Fruit fly (Drosophila melanogaster) whole organism, embryonic: ENCODE results near the gene Ant2.

Source experiments
- BtbVII ChIP-seq: fragments of 200-800 bp; sonication (Bioruptor generic); optimal IDR thresholded peaks from 3 replicates; lab custom pipeline; 2017; ENCODE audit warnings: missing biosample characterization, mild to moderate bottlenecking, missing genetic modification characterization
- CG10147 ChIP-seq: fragments of 200-800 bp; sonication (Bioruptor generic); optimal IDR thresholded peaks from 2 replicates; lab custom pipeline; 2019; ENCODE audit warnings: missing biosample characterization, mild to moderate bottlenecking, missing genetic modification characterization, moderate library complexity
- CG10462 ChIP-seq: fragments of 200-800 bp; sonication (Bioruptor generic); optimal IDR thresholded peaks from 2 replicates; lab custom pipeline; 2016; ENCODE audit warnings: missing biosample characterization, missing genetic modification characterization
- CG10654 ChIP-seq: fragments of 200-800 bp; sonication (Bioruptor generic); optimal IDR thresholded peaks from 2 replicates; lab custom pipeline; 2016; ENCODE audit warnings: missing biosample characterization, missing genetic modification characterization
- CG10979 ChIP-seq: fragments of 200-800 bp; sonication (Bioruptor generic); optimal IDR thresholded peaks from 2 replicates; lab custom pipeline; 2018; ENCODE audit warnings: missing biosample characterization, mild to moderate bottlenecking, missing genetic modification characterization, moderate library complexity
- CG11085 ChIP-seq: fragments of 200-800 bp; sonication (Bioruptor generic); IDR thresholded peaks from 2 replicates; pipeline ENCODE4 v1.3.6; 2022; ENCODE audit warnings: missing biosample characterization, missing genetic modification characterization
- CG11093 ChIP-seq: fragments of 200-800 bp; sonication (Bioruptor generic); IDR thresholded peaks from 3 replicates; pipeline ENCODE4 v1.3.6; 2022; ENCODE audit warnings: missing biosample characterization, missing genetic modification characterization
- CG11504 ChIP-seq: fragments of 200-800 bp; sonication (Bioruptor generic); optimal IDR thresholded peaks from 3 replicates; lab custom pipeline; 2019; ENCODE audit warnings: missing biosample characterization, mild to moderate bottlenecking, missing genetic modification characterization, moderate library complexity
- CG12071 ChIP-seq: fragments of 200-800 bp; sonication (Bioruptor generic); optimal IDR thresholded peaks from 3 replicates; lab custom pipeline; 2018; ENCODE audit warnings: missing biosample characterization, mild to moderate bottlenecking, missing genetic modification characterization
- CG1233 ChIP-seq: fragments of 200-800 bp; sonication (Bioruptor generic); optimal IDR thresholded peaks from 4 replicates; lab custom pipeline; 2018; ENCODE audit warnings: missing biosample characterization, mild to moderate bottlenecking, missing genetic modification characterization
- CG14050 ChIP-seq: fragments of 200-800 bp; sonication (Bioruptor generic); IDR thresholded peaks from 3 replicates; pipeline ENCODE4 v1.3.6; 2022; ENCODE audit warnings: missing biosample characterization, missing genetic modification characterization
- CG17328 ChIP-seq: fragments of 200-800 bp; sonication (Bioruptor generic); IDR thresholded peaks from 2 replicates; pipeline ENCODE4 v1.3.6; 2022; ENCODE audit warnings: missing biosample characterization, missing genetic modification characterization
- CG18764 ChIP-seq: fragments of 200-800 bp; sonication (Bioruptor generic); optimal IDR thresholded peaks from 3 replicates; lab custom pipeline; 2016; ENCODE audit warnings: missing biosample characterization, missing genetic modification characterization
- CG2199 ChIP-seq: fragments of 200-800 bp; sonication (Bioruptor generic); IDR thresholded peaks from 3 replicates; pipeline ENCODE4 v1.3.6; 2022; ENCODE audit warnings: missing biosample characterization, missing genetic modification characterization
- CG30020 ChIP-seq: fragments of 200-800 bp; optimal IDR thresholded peaks from 2 replicates; lab custom pipeline; 2019; ENCODE audit warnings: missing biosample characterization, mild to moderate bottlenecking, missing genetic modification characterization, moderate library complexity
- CG3065 ChIP-seq: fragments of 200-800 bp; sonication (Bioruptor generic); optimal IDR thresholded peaks from 2 replicates; lab custom pipeline; 2016; ENCODE audit warnings: missing biosample characterization, missing genetic modification characterization
- CG31441 ChIP-seq: fragments of 200-800 bp; sonication (Bioruptor generic); IDR thresholded peaks from 2 replicates; pipeline ENCODE4 v1.3.6; 2022; ENCODE audit warnings: missing biosample characterization, missing genetic modification characterization
- CG3407 ChIP-seq: fragments of 200-800 bp; sonication (Bioruptor generic); optimal IDR thresholded peaks from 2 replicates; lab custom pipeline; 2018; ENCODE audit warnings: missing biosample characterization, mild to moderate bottlenecking, missing genetic modification characterization
- CG3838 ChIP-seq: fragments of 200-800 bp; sonication (Bioruptor generic); optimal IDR thresholded peaks from 3 replicates; lab custom pipeline; 2016; ENCODE audit warnings: missing biosample characterization, missing genetic modification characterization
- CG4282 ChIP-seq: fragments of 200-800 bp; sonication (Bioruptor generic); optimal IDR thresholded peaks from 2 replicates; lab custom pipeline; 2016; ENCODE audit warnings: missing biosample characterization, missing genetic modification characterization
- CG4328 ChIP-seq: fragments of 200-800 bp; sonication (Bioruptor generic); optimal IDR thresholded peaks from 3 replicates; lab custom pipeline; 2017; ENCODE audit warnings: missing biosample characterization, missing genetic modification reagents, missing genetic modification characterization
- CG7556 ChIP-seq: fragments of 200-800 bp; sonication (Bioruptor generic); optimal IDR thresholded peaks from 2 replicates; lab custom pipeline; 2017; ENCODE audit warnings: missing biosample characterization, mild to moderate bottlenecking, missing genetic modification characterization
- CG8089 ChIP-seq: fragments of 200-800 bp; sonication (Bioruptor generic); optimal IDR thresholded peaks from 3 replicates; lab custom pipeline; 2016; ENCODE audit warnings: missing biosample characterization, missing genetic modification characterization
- CG8290 ChIP-seq, 3 experiments: fragments of 200-800 bp; sonication (Bioruptor generic); optimal IDR thresholded peaks; 2 replicates each; lab custom pipeline; 2016 to 2019; ENCODE audit warnings: missing biosample characterization in 3 of 3, missing genetic modification characterization in 3 of 3, mild to moderate bottlenecking in 2 of 3, moderate library complexity in 1 of 3
- CG9437 ChIP-seq: fragments of 200-800 bp; sonication (Bioruptor generic); optimal IDR thresholded peaks from 2 replicates; lab custom pipeline; 2018; ENCODE audit warnings: missing biosample characterization, mild to moderate bottlenecking, missing genetic modification characterization
- E2f1 ChIP-seq: fragments of 200-800 bp; sonication (Bioruptor generic); IDR thresholded peaks from 2 replicates; pipeline ENCODE4 v1.3.6; 2022; ENCODE audit warnings: missing biosample characterization, missing genetic modification characterization
- Elba2 ChIP-seq: fragments of 200-800 bp; sonication (Bioruptor generic); optimal IDR thresholded peaks from 3 replicates; lab custom pipeline; 2016; ENCODE audit warnings: missing biosample characterization, missing genetic modification characterization
- Fer2 ChIP-seq: fragments of 200-800 bp; sonication (Bioruptor generic); optimal IDR thresholded peaks from 2 replicates; lab custom pipeline; 2018; ENCODE audit warnings: missing biosample characterization, mild to moderate bottlenecking, missing genetic modification characterization, moderate library complexity
- HHEX ChIP-seq: fragments of 200-800 bp; sonication (Bioruptor generic); optimal IDR thresholded peaks from 3 replicates; lab custom pipeline; 2017; ENCODE audit warnings: missing biosample characterization, mild to moderate bottlenecking, missing genetic modification characterization, missing genetic modification reagents
- Hr51 ChIP-seq, 2 experiments: fragments of 200-800 bp; sonication (Bioruptor generic); optimal IDR thresholded peaks; 2 replicates in 1 of 2; 3 replicates in 1 of 2; lab custom pipeline; 2016 to 2018; ENCODE audit warnings: missing biosample characterization in 2 of 2, missing genetic modification characterization in 2 of 2, mild to moderate bottlenecking in 1 of 2, moderate library complexity in 1 of 2
- MBD-R2 ChIP-seq: fragments of 200-800 bp; sonication (Bioruptor generic); IDR thresholded peaks from 2 replicates; pipeline ENCODE4 v1.3.6; 2022; ENCODE audit warnings: missing biosample characterization, missing genetic modification characterization
- Oaz ChIP-seq: fragments of 200-800 bp; sonication (Bioruptor generic); IDR thresholded peaks from 2 replicates; pipeline ENCODE4 v1.3.6; 2022; ENCODE audit warnings: missing biosample characterization, missing genetic modification characterization
- Ravus ChIP-seq: fragments of 200-800 bp; sonication (Bioruptor generic); IDR thresholded peaks from 2 replicates; pipeline ENCODE4 v1.3.6; 2022; ENCODE audit warnings: missing biosample characterization, missing genetic modification characterization
- Xrp1 ChIP-seq: fragments of 200-800 bp; sonication (Bioruptor generic); IDR thresholded peaks from 2 replicates; pipeline ENCODE4 v1.3.6; 2022; ENCODE audit warnings: missing biosample characterization, missing genetic modification characterization
- crol ChIP-seq: fragments of 200-800 bp; sonication (Bioruptor generic); IDR thresholded peaks from 2 replicates; pipeline ENCODE4 v1.3.6; 2022; ENCODE audit warnings: missing biosample characterization, missing genetic modification characterization
- crp ChIP-seq, 2 experiments: fragments of 200-800 bp; sonication (Bioruptor generic); optimal IDR thresholded peaks; 2 replicates in 1 of 2; 3 replicates in 1 of 2; lab custom pipeline; 2017; ENCODE audit warnings: missing biosample characterization in 2 of 2, missing genetic modification characterization in 2 of 2, mild to moderate bottlenecking in 1 of 2, moderate library complexity in 1 of 2
- exex ChIP-seq: fragments of 200-800 bp; sonication (Bioruptor generic); optimal IDR thresholded peaks from 4 replicates; lab custom pipeline; 2018; ENCODE audit warnings: missing biosample characterization, mild to moderate bottlenecking, missing genetic modification characterization, moderate library complexity
- fd102C ChIP-seq: fragments of 200-800 bp; sonication (Bioruptor generic); optimal IDR thresholded peaks from 2 replicates; lab custom pipeline; 2018; ENCODE audit warnings: missing biosample characterization, mild to moderate bottlenecking, missing genetic modification characterization, moderate library complexity
- klu ChIP-seq: fragments of 200-800 bp; sonication (Bioruptor generic); IDR thresholded peaks from 2 replicates; pipeline ENCODE4 v1.3.6; 2022; ENCODE audit warnings: missing biosample characterization, missing genetic modification characterization
- knrl ChIP-seq: fragments of 200-800 bp; sonication (Bioruptor generic); IDR thresholded peaks from 3 replicates; pipeline ENCODE4 v1.3.6; 2022; ENCODE audit warnings: missing biosample characterization, missing genetic modification characterization; ENCODE audit not compliant: partially characterized antibody
- lilli ChIP-seq: fragments of 200-800 bp; sonication (Bioruptor generic); optimal IDR thresholded peaks from 3 replicates; lab custom pipeline; 2016; ENCODE audit warnings: missing biosample characterization, missing genetic modification characterization
- pum ChIP-seq: fragments of 200-800 bp; sonication (Bioruptor generic); optimal IDR thresholded peaks from 2 replicates; lab custom pipeline; 2016; ENCODE audit warnings: missing biosample characterization, missing genetic modification characterization
- sim ChIP-seq: fragments of 200-800 bp; sonication (Bioruptor generic); IDR thresholded peaks from 2 replicates; pipeline ENCODE4 v1.3.6; 2022; ENCODE audit warnings: missing biosample characterization, missing genetic modification characterization
- so ChIP-seq: fragments of 200-800 bp; sonication (Bioruptor generic); IDR thresholded peaks from 3 replicates; pipeline ENCODE4 v1.3.6; 2022; ENCODE audit warnings: missing biosample characterization, missing genetic modification characterization
- sug ChIP-seq: fragments of 200-800 bp; optimal IDR thresholded peaks from 2 replicates; lab custom pipeline; 2019; ENCODE audit warnings: missing biosample characterization, mild to moderate bottlenecking, missing genetic modification characterization, moderate library complexity
- tll ChIP-seq, 2 experiments: fragments of 200-800 bp in 1 of 2; fragments of >200 bp in 1 of 2; sonication (Bioruptor generic) in 1 of 2; optimal IDR thresholded peaks; 2 replicates each; lab custom pipeline; 2017 to 2019; ENCODE audit warnings: missing biosample characterization in 2 of 2, missing genetic modification characterization in 2 of 2, mild to moderate bottlenecking in 1 of 2, moderate library complexity in 1 of 2
- vfl ChIP-seq: fragments of 200-800 bp; sonication (Bioruptor generic); optimal IDR thresholded peaks from 2 replicates; lab custom pipeline; 2016; ENCODE audit warnings: missing biosample characterization, missing genetic modification characterization
- wdn ChIP-seq: fragments of 200-800 bp; sonication (Bioruptor generic); IDR thresholded peaks from 2 replicates; pipeline ENCODE4 v1.3.6; 2022; ENCODE audit warnings: missing biosample characterization, missing genetic modification characterization

Gene Ant2

dm6 chrX:10771856-10772592, 14.7 kb downstream of the Ant2 start, which contains the start of gene CG15211 (continued):
- peak; percentile 60 for TF ChIP-seq CG17328 (GFP tag; lab: Robert Waterston, UW)
- TF ChIP-seq CG10147 (GFP tag; lab: Kevin White, UChicago) = peak; percentile 58
- no peak for TF ChIP-seq CG8089 (GFP tag; lab: Kevin White, UChicago)
- peak; percentile 7 for TF ChIP-seq CG8290 (GFP tag; optimal IDR thresholded peaks at IDR 0.05; lab: Kevin White, UChicago)
- peak in 1 of 2 experiments; percentile 68 for TF ChIP-seq CG8290 (tag; optimal IDR thresholded peaks at IDR 0.05; lab: Kevin White, UChicago)
- TF ChIP-seq so (GFP tag; lab: Robert Waterston, UW) = peak; percentile 37; the same call in 1 of the 3 replicates
- peak; percentile 8 for TF ChIP-seq CG10462 (GFP tag; lab: Kevin White, UChicago)
- TF ChIP-seq wdn (GFP tag; lab: Robert Waterston, UW) = 0 out of 2 replicates have a peak, but pooled peaks have one; percentile 26
- TF ChIP-seq tll (GFP tag; optimal IDR thresholded peaks at IDR 0.05; lab: Kevin White, UChicago) = no peak
- peak; percentile 51 for TF ChIP-seq HHEX (GFP tag; lab: Kevin White, UChicago)
- TF ChIP-seq Xrp1 = peak; percentile 72
- no peak for TF ChIP-seq vfl
- peak; percentile 58; the same call in 1 of the 3 replicates for TF ChIP-seq CG11093
- peak; percentile 79 for TF ChIP-seq CG11504
- peak; percentile 49 for TF ChIP-seq CG4328 (GFP tag; lab: Kevin White, UChicago)
- peak; percentile 93 for TF ChIP-seq crol (GFP tag; lab: Robert Waterston, UW)
- 0 out of 2 replicates have a peak, but pooled peaks have one; percentile 51 for TF ChIP-seq Oaz (GFP tag; lab: Robert Waterston, UW)
- TF ChIP-seq knrl (GFP tag; lab: Robert Waterston, UW) = no peak
- TF ChIP-seq fd102C (GFP tag; lab: Kevin White, UChicago) = no peak
- peak in 1 of 2 experiments; percentile 33 for TF ChIP-seq crp (GFP tag; optimal IDR thresholded peaks at IDR 0.05; lab: Kevin White, UChicago)
- 0 out of 2 replicates have a peak, but pooled peaks have one; percentile 31 for TF ChIP-seq CG11085 (GFP tag; lab: Robert Waterston, UW)
- no peak for TF ChIP-seq Elba2 (GFP tag; lab: Kevin White, UChicago)
- no peak for TF ChIP-seq CG12071 (GFP tag; lab: Kevin White, UChicago)
- TF ChIP-seq Ravus (GFP tag; lab: Robert Waterston, UW) = no peak
- no peak for TF ChIP-seq exex (tag; lab: Kevin White, UChicago)
- no peak for TF ChIP-seq sim (GFP tag; lab: Robert Waterston, UW)
- TF ChIP-seq MBD-R2 = no peak; the same call in 1 of the 2 replicates
- TF ChIP-seq CG10654 (GFP tag; lab: Kevin White, UChicago) = peak; percentile 53
- TF ChIP-seq E2f1 (GFP tag; lab: Robert Waterston, UW) = peak; percentile 66
- peak; percentile 89 for TF ChIP-seq CG7556
- TF ChIP-seq CG3407 (GFP tag; lab: Kevin White, UChicago) = peak; percentile 64
- TF ChIP-seq CG10979 = peak; percentile 88
- TF ChIP-seq klu (GFP tag; lab: Robert Waterston, UW) = no peak
- peak; percentile 71 for TF ChIP-seq CG1233
- TF ChIP-seq CG14050 = peak; percentile 55; the same call in 2 of the 3 replicates
- peak; percentile 70 for TF ChIP-seq CG9437
- peak; percentile 39 for TF ChIP-seq pum (GFP tag; lab: Kevin White, UChicago)
- TF ChIP-seq CG30020 (tag; lab: Kevin White, UChicago) = peak; percentile 47
- 0 out of 3 replicates have a peak, but pooled peaks have one; percentile 32 for TF ChIP-seq CG2199 (GFP tag; lab: Robert Waterston, UW)
- no peak for TF ChIP-seq CG4282 (GFP tag; lab: Kevin White, UChicago)
- TF ChIP-seq CG18764 (GFP tag; lab: Kevin White, UChicago) = peak; percentile 39
- peak in 1 of 2 experiments; percentile 82 for TF ChIP-seq Hr51 (GFP tag; optimal IDR thresholded peaks at IDR 0.05; lab: Kevin White, UChicago)
- peak; percentile 4 for TF ChIP-seq CG3065
- peak; percentile 36 for TF ChIP-seq sug (tag; lab: Kevin White, UChicago)
- TF ChIP-seq CG31441 (GFP tag; lab: Robert Waterston, UW) = peak; percentile 84
- TF ChIP-seq BtbVII (GFP tag; lab: Kevin White, UChicago) = peak; percentile 77
- peak; percentile 57 for TF ChIP-seq lilli (GFP tag; lab: Kevin White, UChicago)
- peak; percentile 22 for TF ChIP-seq Fer2
- peak; percentile 15 for TF ChIP-seq CG3838
